Worm (Caenorhabditis elegans) whole organism, L4 larva: ENCODE data around the gene thn-1.
A peak's percentile ranks its signal among the peaks of the same experiment; 100 is the strongest.

ENCODE experiments used
- F10B5.3 ChIP-seq: sonication (generic microtip); optimal IDR thresholded peaks from 2 replicates; lab custom pipeline; 2016; ENCODE audit warnings: mild to moderate bottlenecking, missing genetic modification characterization, missing compliant biosample characterization
- F44E2.7 ChIP-seq: fragments of 200-800 bp; sonication (Bioruptor generic); IDR thresholded peaks from 2 replicates; pipeline ENCODE4 v2.1.2; 2022; ENCODE audit warnings: missing genetic modification characterization, missing compliant biosample characterization
- R02D3.7 ChIP-seq: fragments of 150-350 bp; sonication (generic microtip); optimal IDR thresholded peaks from 3 replicates; lab custom pipeline; 2014; ENCODE audit warnings: missing biosample characterization, missing genetic modification characterization
- T20F7.1 ChIP-seq: fragments of 200-800 bp; sonication (Bioruptor generic); optimal IDR thresholded peaks from 2 replicates; lab custom pipeline; 2018; ENCODE audit warnings: mild to moderate bottlenecking, missing genetic modification characterization, missing compliant biosample characterization
- T26A8.4 ChIP-seq: fragments of 200-800 bp; sonication (Bioruptor generic); IDR thresholded peaks from 2 replicates; pipeline ENCODE4 v1.3.6; 2022; ENCODE audit warnings: missing genetic modification characterization, missing compliant biosample characterization
- Y48G9A.11 ChIP-seq: fragments of 200-800 bp; sonication (Bioruptor generic); IDR thresholded peaks from 2 replicates; pipeline ENCODE4 v1.3.6; 2022; ENCODE audit warnings: missing genetic modification reagents, missing genetic modification characterization, missing compliant biosample characterization
- ZK546.5 ChIP-seq, 2 experiments: sonication (generic microtip); optimal IDR thresholded peaks; 2 replicates each; lab custom pipeline; 2017; ENCODE audit warnings: missing biosample characterization in 2 of 2, missing genetic modification characterization in 2 of 2
- aha-1 ChIP-seq: fragments of 150-350 bp; peaks from one replicate; lab custom pipeline; 2014; ENCODE audit warnings: missing biosample characterization, missing genetic modification characterization
- aly-2 ChIP-seq: sonication (generic microtip); optimal IDR thresholded peaks from 2 replicates; lab custom pipeline; 2018; ENCODE audit warnings: missing biosample characterization, missing genetic modification characterization
- ama-1 ChIP-seq: fragments of 150-350 bp; optimal IDR thresholded peaks from 2 replicates; lab custom pipeline; 2014; ENCODE audit warnings: inconsistent platforms, mixed read lengths
- ceh-20 ChIP-seq: fragments of 200-800 bp; sonication (Bioruptor generic); IDR thresholded peaks from 2 replicates; pipeline ENCODE4 v1.3.6; 2022; ENCODE audit warnings: missing genetic modification reagents, missing genetic modification characterization, missing compliant biosample characterization
- ceh-44 ChIP-seq: fragments of 200-800 bp; sonication (Bioruptor generic); IDR thresholded peaks from 2 replicates; pipeline ENCODE4 v1.3.6; 2022; ENCODE audit warnings: missing genetic modification reagents, missing genetic modification characterization, missing compliant biosample characterization
- ceh-82 ChIP-seq: sonication (generic microtip); optimal IDR thresholded peaks from 2 replicates; lab custom pipeline; 2017; ENCODE audit warnings: missing biosample characterization, missing genetic modification characterization
- ces-1 ChIP-seq: fragments of 150-350 bp; sonication (generic microtip); optimal IDR thresholded peaks from 4 replicates; lab custom pipeline; 2014; ENCODE audit warnings: missing biosample characterization, missing genetic modification reagents, missing genetic modification characterization
- daf-19 ChIP-seq: fragments of 200-800 bp; sonication (Bioruptor generic); conservative IDR thresholded peaks from 2 replicates; pipeline ENCODE4 v1.3.6; 2022; ENCODE audit warnings: missing genetic modification characterization, missing compliant biosample characterization
- daf-8 ChIP-seq: fragments of 200-800 bp; sonication (Bioruptor generic); IDR thresholded peaks from 2 replicates; pipeline ENCODE4 v1.3.6; 2022; ENCODE audit warnings: missing genetic modification characterization, missing compliant biosample characterization
- dmd-6 ChIP-seq: fragments of 200-800 bp; sonication (Bioruptor generic); IDR thresholded peaks from 2 replicates; pipeline ENCODE4 v1.3.6; 2022; ENCODE audit warnings: missing genetic modification reagents, missing genetic modification characterization, missing compliant biosample characterization
- dmd-9 ChIP-seq: fragments of 200-800 bp; sonication (Bioruptor generic); IDR thresholded peaks from 2 replicates; pipeline ENCODE4 v1.3.6; 2022; ENCODE audit warnings: missing genetic modification reagents, missing genetic modification characterization, missing compliant biosample characterization
- dpl-1 ChIP-seq: fragments of 150-350 bp; optimal IDR thresholded peaks from 2 replicates; lab custom pipeline; 2014; ENCODE audit warnings: missing biosample characterization, missing genetic modification reagents, missing genetic modification characterization
- egl-27 ChIP-seq: sonication (generic microtip); optimal IDR thresholded peaks from 3 replicates; lab custom pipeline; 2017; ENCODE audit warnings: missing biosample characterization, missing genetic modification reagents, missing genetic modification characterization
- gei-8 ChIP-seq: fragments of 200-800 bp; sonication (Bioruptor generic); optimal IDR thresholded peaks from 2 replicates; lab custom pipeline; 2018; ENCODE audit warnings: mild to moderate bottlenecking, missing genetic modification characterization, missing compliant biosample characterization
- hlh-11 ChIP-seq: fragments of 200-800 bp; sonication (Bioruptor generic); optimal IDR thresholded peaks from 2 replicates; lab custom pipeline; 2018; ENCODE audit warnings: mild to moderate bottlenecking, missing genetic modification characterization, missing compliant biosample characterization
- hlh-30 ChIP-seq: sonication (generic microtip); optimal IDR thresholded peaks from 2 replicates; lab custom pipeline; 2017; ENCODE audit warnings: antibody characterized with exemption, mild to moderate bottlenecking, missing genetic modification characterization, missing compliant biosample characterization; ENCODE audit not compliant: insufficient read depth
- lim-7 ChIP-seq: fragments of 200-800 bp; sonication (Bioruptor generic); IDR thresholded peaks from 2 replicates; pipeline ENCODE4 v1.3.6; 2022; ENCODE audit warnings: missing genetic modification characterization, missing compliant biosample characterization
- lin-1 ChIP-seq: fragments of 200-800 bp; sonication (Bioruptor generic); IDR thresholded peaks from 2 replicates; pipeline ENCODE4 v1.3.6; 2022; ENCODE audit warnings: missing genetic modification reagents, missing genetic modification characterization, missing compliant biosample characterization
- lin-13 ChIP-seq: fragments of 150-350 bp; optimal IDR thresholded peaks from 2 replicates; lab custom pipeline; 2014; ENCODE audit warnings: missing biosample characterization, missing genetic modification reagents, missing genetic modification characterization
- madf-5 ChIP-seq, 2 experiments: fragments of 200-800 bp; sonication (Bioruptor generic); IDR thresholded peaks; 2 replicates each; pipeline ENCODE4 v1.3.6; 2022; ENCODE audit warnings: missing compliant biosample characterization in 2 of 2, missing genetic modification characterization in 2 of 2
- mdl-1 ChIP-seq, 2 experiments: fragments of 150-350 bp in 1 of 2; sonication (generic microtip) in 1 of 2; optimal IDR thresholded peaks; 2 replicates each; lab custom pipeline; 2014 to 2017; ENCODE audit warnings: missing biosample characterization in 2 of 2, missing genetic modification characterization in 2 of 2
- mep-1 ChIP-seq: fragments of 150-350 bp; sonication (generic microtip); optimal IDR thresholded peaks from 3 replicates; lab custom pipeline; 2014; ENCODE audit warnings: missing biosample characterization, missing genetic modification characterization
- mxl-3 ChIP-seq: fragments of 200-800 bp; sonication (Bioruptor generic); optimal IDR thresholded peaks from 2 replicates; lab custom pipeline; 2018; ENCODE audit warnings: mild to moderate bottlenecking, missing genetic modification characterization, missing compliant biosample characterization
- nhr-102 ChIP-seq: sonication (generic microtip); optimal IDR thresholded peaks from 2 replicates; lab custom pipeline; 2016; ENCODE audit warnings: mild to moderate bottlenecking, missing genetic modification characterization, moderate library complexity, missing compliant biosample characterization
- nhr-11 ChIP-seq: fragments of 150-350 bp; optimal IDR thresholded peaks from 2 replicates; lab custom pipeline; 2014; ENCODE audit warnings: missing biosample characterization, missing genetic modification characterization
- nhr-111 ChIP-seq: fragments of 200-800 bp; sonication (Bioruptor generic); optimal IDR thresholded peaks from 2 replicates; lab custom pipeline; 2018; ENCODE audit warnings: mild to moderate bottlenecking, missing genetic modification characterization, missing compliant biosample characterization
- nhr-28 ChIP-seq: fragments of 150-350 bp; optimal IDR thresholded peaks from 2 replicates; lab custom pipeline; 2014; ENCODE audit warnings: missing biosample characterization, missing genetic modification characterization
- nhr-42 ChIP-seq: fragments of 200-800 bp; sonication (Bioruptor generic); IDR thresholded peaks from 2 replicates; pipeline ENCODE4 v1.3.6; 2022; ENCODE audit warnings: missing genetic modification characterization, missing compliant biosample characterization
- nhr-48 ChIP-seq: sonication (generic microtip); optimal IDR thresholded peaks from 2 replicates; lab custom pipeline; 2016; ENCODE audit warnings: mild to moderate bottlenecking, missing genetic modification characterization, missing compliant biosample characterization
- nhr-6 ChIP-seq: fragments of 150-350 bp; optimal IDR thresholded peaks from 2 replicates; lab custom pipeline; 2014; ENCODE audit warnings: missing biosample characterization, missing genetic modification characterization
- nhr-76 ChIP-seq: fragments of 150-350 bp; optimal IDR thresholded peaks from 2 replicates; lab custom pipeline; 2014; ENCODE audit warnings: missing biosample characterization, missing genetic modification characterization
- pqm-1 ChIP-seq: sonication (generic microtip); optimal IDR thresholded peaks from 2 replicates; lab custom pipeline; 2017; ENCODE audit warnings: missing biosample characterization, missing genetic modification characterization
- rbr-2 ChIP-seq: sonication (generic microtip); optimal IDR thresholded peaks from 2 replicates; lab custom pipeline; 2016; ENCODE audit warnings: missing genotype, missing genetic modification characterization, missing compliant biosample characterization
- saeg-2 ChIP-seq: fragments of 200-800 bp; sonication (Bioruptor generic); IDR thresholded peaks from 2 replicates; pipeline ENCODE4 v1.3.6; 2022; ENCODE audit warnings: missing genetic modification reagents, missing genetic modification characterization, missing compliant biosample characterization
- sdz-12 ChIP-seq: fragments of 200-800 bp; sonication (Bioruptor generic); optimal IDR thresholded peaks from 2 replicates; lab custom pipeline; 2018; ENCODE audit warnings: mild to moderate bottlenecking, missing genetic modification characterization, missing compliant biosample characterization
- set-16 ChIP-seq: fragments of 200-800 bp; sonication (Bioruptor generic); IDR thresholded peaks from 2 replicates; pipeline ENCODE4 v1.3.6; 2022; ENCODE audit warnings: missing genetic modification reagents, missing genetic modification characterization, missing compliant biosample characterization
- tag-97 ChIP-seq: fragments of 200-800 bp; sonication (Bioruptor generic); IDR thresholded peaks from 2 replicates; pipeline ENCODE4 v1.3.6; 2022; ENCODE audit warnings: missing genetic modification characterization, missing compliant biosample characterization
- unc-62 ChIP-seq, 3 experiments: fragments of 150-350 bp in 1 of 3; sonication (generic microtip); optimal IDR thresholded peaks in 2 of 3; peaks in 1 of 3; 1 replicate in 1 of 3; 2 replicates in 2 of 3; lab custom pipeline; 2014 to 2017; ENCODE audit warnings: missing biosample characterization in 3 of 3, missing genetic modification characterization in 3 of 3, missing genetic modification reagents in 3 of 3, missing genotype in 1 of 3
- vab-7 ChIP-seq: fragments of 200-800 bp; sonication (Bioruptor generic); IDR thresholded peaks from 2 replicates; pipeline ENCODE4 v1.3.6; 2022; ENCODE audit warnings: missing genetic modification reagents, missing genetic modification characterization, missing compliant biosample characterization
- zfp-3 ChIP-seq: fragments of 200-800 bp; sonication (Bioruptor generic); conservative IDR thresholded peaks from 2 replicates; pipeline ENCODE4 v1.3.6; 2022; ENCODE audit warnings: missing genetic modification reagents, missing genetic modification characterization, missing compliant biosample characterization
- zip-2 ChIP-seq: fragments of 150-350 bp; optimal IDR thresholded peaks from 2 replicates; lab custom pipeline; 2014; ENCODE audit warnings: missing biosample characterization, missing genetic modification characterization
- ztf-11 ChIP-seq: fragments of 150-350 bp; optimal IDR thresholded peaks from 2 replicates; lab custom pipeline; 2014; ENCODE audit warnings: missing biosample characterization, missing genetic modification characterization

Gene thn-1

ce11 chrIV:12403440-12403839 is 23.6 kb downstream of the thn-1 start:
- TF ChIP-seq nhr-28 (tag; lab: Kevin White, UChicago) (peak; percentile 32), daf-8 (GFP tag; lab: Robert Waterston, UW) (no peak), lin-13 (no peak), nhr-102 (tag; lab: Kevin White, UChicago) (no peak), pqm-1 (no peak), hlh-30 (tag; lab: Kevin White, UChicago) (peak; percentile 19), mxl-3 (GFP tag; lab: Kevin White, UChicago) (peak; percentile 55), nhr-6 (tag; lab: Kevin White, UChicago) (no peak), hlh-11 (tag; lab: Kevin White, UChicago) (peak; percentile 40), Y48G9A.11 (GFP tag; lab: Robert Waterston, UW) (no peak), set-16 (GFP tag; lab: Robert Waterston, UW) (no peak), aha-1 (tag; lab: Kevin White, UChicago) (peak; percentile 95)

ce11 chrIV:12404137-12404536 is 24.3 kb downstream of the thn-1 start, which contains the start of gene gex-3:
Gene gex-3 (plus strand): TSS chrIV:12404431.
- TF ChIP-seq nhr-48 (tag; lab: Kevin White, UChicago): no peak
- peak; percentile 87 for TF ChIP-seq lin-13
- TF ChIP-seq T20F7.1 (GFP tag; lab: Kevin White, UChicago): no peak
- TF ChIP-seq Y48G9A.11 (GFP tag; lab: Robert Waterston, UW): no peak
- TF ChIP-seq zfp-3: no peak
- TF ChIP-seq T26A8.4 (GFP tag; lab: Robert Waterston, UW): peak; percentile 56
- no peak for TF ChIP-seq madf-5 (GFP tag; IDR thresholded peaks at IDR 0.05; lab: Robert Waterston, UW)
- no peak for TF ChIP-seq ama-1 (lab: Kevin White, UChicago)
- no peak for TF ChIP-seq daf-8 (GFP tag; lab: Robert Waterston, UW)
- TF ChIP-seq dmd-9 (GFP tag; lab: Robert Waterston, UW): no peak
- TF ChIP-seq set-16 (GFP tag; lab: Robert Waterston, UW): no peak
- no peak for TF ChIP-seq mdl-1 (tag; optimal IDR thresholded peaks at IDR 0.05; lab: Kevin White, UChicago)
- peak in 1 of 2 experiments; percentile 78 for TF ChIP-seq unc-62 (GFP tag; optimal IDR thresholded peaks at IDR 0.05 in 1 of 2; lab: Kevin White, UChicago)
- no peak for TF ChIP-seq unc-62 (tag; optimal IDR thresholded peaks at IDR 0.05; lab: Kevin White, UChicago)
- no peak for TF ChIP-seq ceh-82
- TF ChIP-seq egl-27 (tag; lab: Kevin White, UChicago): no peak
- TF ChIP-seq ztf-11 (tag; lab: Kevin White, UChicago): no peak
- peak; percentile 92 for TF ChIP-seq ces-1 (GFP tag; lab: Kevin White, UChicago)
- peak; percentile 54 for TF ChIP-seq rbr-2 (tag; lab: Kevin White, UChicago)
- TF ChIP-seq aly-2 (tag; lab: Kevin White, UChicago): no peak
- no peak for TF ChIP-seq nhr-42 (GFP tag; lab: Robert Waterston, UW)
- no peak for TF ChIP-seq gei-8
- TF ChIP-seq ceh-44 (GFP tag; lab: Robert Waterston, UW): no peak
- peak; percentile 58 for TF ChIP-seq vab-7
- peak; percentile 50 for TF ChIP-seq hlh-11 (tag; lab: Kevin White, UChicago)
- peak; percentile 81 for TF ChIP-seq mep-1 (tag; lab: Kevin White, UChicago)
- no peak for TF ChIP-seq saeg-2 (GFP tag; lab: Robert Waterston, UW)
- TF ChIP-seq ceh-20 (GFP tag; lab: Robert Waterston, UW): no peak
- TF ChIP-seq dpl-1 (GFP tag; lab: Kevin White, UChicago): peak; percentile 91
- TF ChIP-seq lim-7 (GFP tag; lab: Robert Waterston, UW): no peak
- TF ChIP-seq sdz-12: no peak
- TF ChIP-seq pqm-1: no peak
- TF ChIP-seq F10B5.3 (tag; lab: Kevin White, UChicago): no peak
- peak; percentile 43 for TF ChIP-seq nhr-28 (tag; lab: Kevin White, UChicago)
- peak in 1 of 2 experiments; percentile 55 for TF ChIP-seq ZK546.5 (tag; optimal IDR thresholded peaks at IDR 0.05; lab: Kevin White, UChicago)
- TF ChIP-seq zip-2 (tag; lab: Kevin White, UChicago): no peak
- no peak for TF ChIP-seq lin-1 (GFP tag; lab: Robert Waterston, UW)
- TF ChIP-seq nhr-111 (GFP tag; lab: Kevin White, UChicago): no peak
- TF ChIP-seq hlh-30 (tag; lab: Kevin White, UChicago): peak; percentile 82
- no peak for TF ChIP-seq F44E2.7 (GFP tag; lab: Robert Waterston, UW)
- peak; percentile 30; the same call in 1 of the 2 replicates for TF ChIP-seq dmd-6
- no peak for TF ChIP-seq tag-97 (GFP tag; lab: Robert Waterston, UW)
- no peak for TF ChIP-seq nhr-76 (tag; lab: Kevin White, UChicago)
- no peak for TF ChIP-seq R02D3.7
- peak; percentile 2 for TF ChIP-seq nhr-11
- 0 out of 2 replicates have a peak, but pooled peaks have one; percentile 32 for TF ChIP-seq daf-19 (GFP tag; lab: Robert Waterston, UW)
